Worm (Caenorhabditis elegans) whole organism, L1 larva: ENCODE data around the gene F19B10.3.

Experiments
- C04F5.9 ChIP-seq: sonication (generic microtip); optimal IDR thresholded peaks from 2 replicates; lab custom pipeline; 2016; ENCODE audit warnings: missing genetic modification characterization, missing compliant biosample characterization
- C34B4.2 ChIP-seq: sonication (generic microtip); optimal IDR thresholded peaks from 2 replicates; lab custom pipeline; 2017; ENCODE audit warnings: mild to moderate bottlenecking, missing genetic modification characterization, missing compliant biosample characterization
- dpl-1 ChIP-seq, 3 experiments: fragments of 150-350 bp in 2 of 3; sonication (generic microtip) in 1 of 3; optimal IDR thresholded peaks; 2 replicates each; lab custom pipeline; 2014 to 2017; ENCODE audit warnings: missing biosample characterization in 3 of 3, missing genetic modification characterization in 3 of 3, missing genetic modification reagents in 3 of 3
- elt-3 ChIP-seq, 6 experiments: fragments of 150-350 bp in 1 of 6; sonication (generic microtip); optimal IDR thresholded peaks; 2 replicates each; lab custom pipeline; 2017 to 2018; ENCODE audit warnings: missing biosample characterization in 6 of 6, missing genetic modification characterization in 6 of 6, inconsistent platforms in 1 of 6
- fos-1 ChIP-seq: fragments of 150-350 bp; optimal IDR thresholded peaks from 2 replicates; lab custom pipeline; 2014; ENCODE audit warnings: missing biosample characterization, missing genetic modification characterization
- mdl-1 ChIP-seq, 2 experiments: fragments of 150-350 bp; optimal IDR thresholded peaks; 2 replicates each; lab custom pipeline; 2014 to 2017; ENCODE audit warnings: missing biosample characterization in 2 of 2, missing genetic modification characterization in 2 of 2, inconsistent platforms in 1 of 2
- mep-1 ChIP-seq: fragments of 150-350 bp; optimal IDR thresholded peaks from 2 replicates; lab custom pipeline; 2014; ENCODE audit warnings: missing biosample characterization, missing genetic modification characterization
- nhr-237 ChIP-seq: fragments of 150-350 bp; optimal IDR thresholded peaks from 2 replicates; lab custom pipeline; 2014; ENCODE audit warnings: missing biosample characterization, missing genetic modification characterization
- nhr-28 ChIP-seq: fragments of 150-350 bp; optimal IDR thresholded peaks from 2 replicates; lab custom pipeline; 2014; ENCODE audit warnings: missing biosample characterization, missing genetic modification characterization
- nhr-85 ChIP-seq: sonication (generic microtip); peaks from one replicate; lab custom pipeline; 2016; ENCODE audit warnings: missing genetic modification characterization, inconsistent platforms, missing compliant biosample characterization
- nhr-90 ChIP-seq: sonication (generic microtip); optimal IDR thresholded peaks from 2 replicates; lab custom pipeline; 2016; ENCODE audit warnings: mild to moderate bottlenecking, missing genetic modification characterization, missing compliant biosample characterization; ENCODE audit not compliant: poor library complexity
- unc-130 ChIP-seq: fragments of 150-350 bp; optimal IDR thresholded peaks from 2 replicates; lab custom pipeline; 2017; ENCODE audit warnings: missing biosample characterization, missing genetic modification characterization, inconsistent platforms
- unc-62 ChIP-seq: fragments of 150-350 bp; optimal IDR thresholded peaks from 2 replicates; lab custom pipeline; 2014; ENCODE audit warnings: missing biosample characterization, missing genetic modification reagents, missing genetic modification characterization

DNA sequence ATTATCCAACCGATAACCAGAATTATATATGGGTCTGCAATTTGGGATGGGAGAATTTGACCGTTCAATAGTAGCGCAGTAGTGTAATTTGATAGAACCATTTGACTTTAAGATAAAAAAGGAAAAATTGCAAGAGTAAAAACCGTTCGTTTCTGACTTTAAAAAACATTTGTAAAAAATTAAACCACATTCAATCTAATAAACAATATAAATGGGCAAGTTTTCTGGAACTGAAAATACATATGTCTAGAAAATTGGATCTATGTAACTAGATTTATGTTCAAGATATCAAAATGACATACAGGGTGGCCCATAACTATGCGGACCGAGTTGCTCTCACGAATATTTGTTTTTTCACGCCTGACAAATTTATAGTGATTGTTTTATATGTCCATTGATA is 30.1 kb downstream of the F19B10.3 start, which contains the start of gene srx-102:
- TF ChIP-seq nhr-28 (tag; lab: Kevin White, UChicago) (no peak), nhr-85 (tag; lab: Kevin White, UChicago) (no peak), C04F5.9 (tag; lab: Kevin White, UChicago) (no peak), nhr-90 (tag; lab: Kevin White, UChicago) (no peak), dpl-1 (GFP tag; optimal IDR thresholded peaks at IDR 0.05; lab: Kevin White, UChicago) (no peak), nhr-237 (tag; lab: Kevin White, UChicago) (no peak), C34B4.2 (tag; lab: Kevin White, UChicago) (no peak), mdl-1 (tag; optimal IDR thresholded peaks at IDR 0.05; lab: Kevin White, UChicago) (no peak), mep-1 (tag; lab: Kevin White, UChicago) (no peak), unc-130 (tag; lab: Kevin White, UChicago) (no peak), elt-3 (tag; optimal IDR thresholded peaks at IDR 0.05; lab: Kevin White, UChicago) (no peak), fos-1 (no peak), unc-62 (GFP tag; lab: Kevin White, UChicago) (no peak)
